Fruit fly (Drosophila melanogaster) whole organism, adult: ENCODE data around the gene Dhc62B.

Experiments used
- CG11617 ChIP-seq: fragments of 200-800 bp; sonication (Bioruptor generic); optimal IDR thresholded peaks from 2 replicates; lab custom pipeline; 2017; ENCODE audit warnings: mild to moderate bottlenecking, missing biosample characterization, missing genetic modification reagents, missing genetic modification characterization
- CG12768 ChIP-seq: fragments of 200-800 bp; sonication (Bioruptor generic); optimal IDR thresholded peaks from 2 replicates; lab custom pipeline; 2017; ENCODE audit warnings: missing biosample characterization, missing genetic modification characterization, mild to moderate bottlenecking, moderate library complexity, missing genetic modification reagents
- CG14711 ChIP-seq: fragments of 200-800 bp; sonication (Bioruptor generic); optimal IDR thresholded peaks from 2 replicates; lab custom pipeline; 2018; ENCODE audit warnings: missing biosample characterization, mild to moderate bottlenecking, missing genetic modification characterization, moderate library complexity
- CG1620 ChIP-seq: fragments of 200-800 bp; sonication (Bioruptor generic); optimal IDR thresholded peaks from 2 replicates; lab custom pipeline; 2016; ENCODE audit warnings: missing biosample characterization, missing genetic modification characterization
- CG33017 ChIP-seq: fragments of 200-800 bp; sonication (Bioruptor generic); optimal IDR thresholded peaks from 2 replicates; lab custom pipeline; 2018; ENCODE audit warnings: missing biosample characterization, mild to moderate bottlenecking, missing genetic modification characterization, moderate library complexity
- CG5204 ChIP-seq: fragments of 200-800 bp; sonication (Bioruptor generic); optimal IDR thresholded peaks from 2 replicates; lab custom pipeline; 2016; ENCODE audit warnings: missing biosample characterization, missing genetic modification characterization
- CG7045 ChIP-seq: fragments of 200-800 bp; sonication (Bioruptor generic); optimal IDR thresholded peaks from 2 replicates; lab custom pipeline; 2017; ENCODE audit warnings: missing biosample characterization, mild to moderate bottlenecking, missing genetic modification characterization
- CG7101 ChIP-seq: fragments of 200-800 bp; sonication (Bioruptor generic); optimal IDR thresholded peaks from 2 replicates; lab custom pipeline; 2018; ENCODE audit warnings: missing biosample characterization, mild to moderate bottlenecking, missing genetic modification characterization, moderate library complexity
- Clk ChIP-seq: fragments of 200-800 bp; sonication (Bioruptor generic); optimal IDR thresholded peaks from 2 replicates; lab custom pipeline; 2017; ENCODE audit warnings: missing biosample characterization, missing genetic modification characterization
- Crg-1 ChIP-seq: fragments of 200-800 bp; sonication (Bioruptor generic); optimal IDR thresholded peaks from 2 replicates; lab custom pipeline; 2016; ENCODE audit warnings: missing biosample characterization, missing genetic modification characterization
- Hr96 ChIP-seq: fragments of 200-800 bp; sonication (Bioruptor generic); optimal IDR thresholded peaks from 2 replicates; lab custom pipeline; 2016; ENCODE audit warnings: missing biosample characterization, missing genetic modification characterization
- Mnt ChIP-seq: fragments of 200-800 bp; sonication (Bioruptor generic); optimal IDR thresholded peaks from 2 replicates; lab custom pipeline; 2016; ENCODE audit warnings: missing biosample characterization, mild to moderate bottlenecking, missing genetic modification characterization
- bab1 ChIP-seq: fragments of 200-800 bp; sonication (Bioruptor generic); optimal IDR thresholded peaks from 3 replicates; lab custom pipeline; 2019; ENCODE audit warnings: missing biosample characterization, mild to moderate bottlenecking, missing genetic modification characterization, moderate library complexity
- cic ChIP-seq: fragments of 200-800 bp; sonication (Bioruptor generic); optimal IDR thresholded peaks from 2 replicates; lab custom pipeline; 2017; ENCODE audit warnings: missing biosample characterization, mild to moderate bottlenecking, missing genetic modification characterization, moderate library complexity
- cnc ChIP-seq, 2 experiments: fragments of >200 bp; optimal IDR thresholded peaks; 2 replicates each; lab custom pipeline; 2017
- kay ChIP-seq: fragments of 200-800 bp; sonication (Bioruptor generic); peaks from one replicate; lab custom pipeline; 2016; ENCODE audit warnings: missing biosample characterization, missing genetic modification characterization, borderline replicate concordance
- ovo ChIP-seq: fragments of 200-800 bp; sonication (Bioruptor generic); optimal IDR thresholded peaks from 2 replicates; lab custom pipeline; 2016; ENCODE audit warnings: missing biosample characterization, missing genetic modification characterization
- pad ChIP-seq: fragments of 200-800 bp; sonication (Bioruptor generic); optimal IDR thresholded peaks from 3 replicates; lab custom pipeline; 2017; ENCODE audit warnings: missing biosample characterization, missing genetic modification characterization, mild to moderate bottlenecking, moderate library complexity, missing genetic modification reagents
- tj ChIP-seq: fragments of 200-800 bp; sonication (Bioruptor generic); optimal IDR thresholded peaks from 3 replicates; lab custom pipeline; 2017; ENCODE audit warnings: missing biosample characterization, mild to moderate bottlenecking, missing genetic modification characterization, moderate library complexity
- toe ChIP-seq: fragments of 200-800 bp; sonication (Bioruptor generic); optimal IDR thresholded peaks from 2 replicates; lab custom pipeline; 2016; ENCODE audit warnings: missing biosample characterization, missing genetic modification characterization

Gene Dhc62B

dm6 chr3L:1802802-1803201, 31.2 kb upstream of the Dhc62B start, which contains the start of the genes JTBR and CG42676:
Gene JTBR, minus strand, starts transcription at chr3L:1802856.
Gene CG42676, plus strand, starts transcription at chr3L:1803107.
- TF ChIP-seq tj (GFP tag; lab: Kevin White, UChicago) (no peak), CG11617 (GFP tag; lab: Kevin White, UChicago) (peak; percentile 17), Mnt (GFP tag; lab: Kevin White, UChicago) (peak; percentile 48), toe (GFP tag; lab: Kevin White, UChicago) (peak; percentile 39), kay (no peak), cic (GFP tag; lab: Kevin White, UChicago) (peak; percentile 22), bab1 (GFP tag; lab: Kevin White, UChicago) (peak; percentile 45), CG14711 (tag; lab: Kevin White, UChicago) (peak; percentile 25), pad (GFP tag; lab: Kevin White, UChicago) (peak; percentile 4)

dm6 chr3L:1798649-1799048, 27.1 kb upstream of the Dhc62B start, which contains the start of gene Patj:
Gene Patj, plus strand, starts transcription at chr3L:1798803.
- peak; percentile 97 for TF ChIP-seq CG14711 (tag; lab: Kevin White, UChicago)
- peak; percentile 39 for TF ChIP-seq bab1 (GFP tag; lab: Kevin White, UChicago)
- no peak for TF ChIP-seq toe (GFP tag; lab: Kevin White, UChicago)

- TF ChIP-seq CG14711 (tag; lab: Kevin White, UChicago): no peak
- TF ChIP-seq Crg-1 (GFP tag; lab: Kevin White, UChicago): no peak
- no peak for TF ChIP-seq cic (GFP tag; lab: Kevin White, UChicago)
- no peak for TF ChIP-seq bab1 (GFP tag; lab: Kevin White, UChicago)
- TF ChIP-seq CG5204 (GFP tag; lab: Kevin White, UChicago): no peak
- no peak for TF ChIP-seq Mnt (GFP tag; lab: Kevin White, UChicago)
- TF ChIP-seq Hr96: no peak
- no peak for TF ChIP-seq CG7045
- no peak for TF ChIP-seq CG12768 (GFP tag; lab: Kevin White, UChicago)
- no peak for TF ChIP-seq CG7101 (tag; lab: Kevin White, UChicago)
- TF ChIP-seq ovo (GFP tag; lab: Kevin White, UChicago): no peak
- no peak for TF ChIP-seq kay
- no peak for TF ChIP-seq cnc (optimal IDR thresholded peaks at IDR 0.05; lab: Kevin White, UChicago)
These were observed 25.4 kb upstream of the Dhc62B start, which contains the start of gene CG12020 for dm6 chr3L:1797005-1797404. Gene CG12020, plus strand, starts transcription at chr3L:1797305.

dm6 chr3L:1794943-1795696, 23.6 kb upstream of the Dhc62B start, which contains the start of the genes alpha-Spec, dlt and Cdc37:
Gene alpha-Spec, minus strand, starts transcription at chr3L:1795328.
Gene dlt, minus strand, starts transcription at chr3L:1795328.
Gene Cdc37, plus strand, starts transcription at chr3L:1795392.
- TF ChIP-seq CG14711 (tag; lab: Kevin White, UChicago) (peak; percentile 44), ovo (GFP tag; lab: Kevin White, UChicago) (no peak), bab1 (GFP tag; lab: Kevin White, UChicago) (peak; percentile 68), kay (no peak), CG7045 (no peak), CG11617 (GFP tag; lab: Kevin White, UChicago) (no peak), Mnt (GFP tag; lab: Kevin White, UChicago) (peak; percentile 16), cic (GFP tag; lab: Kevin White, UChicago) (peak; percentile 15), Hr96 (no peak), CG33017 (peak; percentile 22), Clk (GFP tag; lab: Kevin White, UChicago) (no peak), CG12768 (GFP tag; lab: Kevin White, UChicago) (peak; percentile 44), tj (GFP tag; lab: Kevin White, UChicago) (no peak), CG5204 (GFP tag; lab: Kevin White, UChicago) (no peak), cnc (optimal IDR thresholded peaks at IDR 0.05; lab: Kevin White, UChicago) (no peak), Crg-1 (GFP tag; lab: Kevin White, UChicago) (no peak), toe (GFP tag; lab: Kevin White, UChicago) (no peak), CG7101 (tag; lab: Kevin White, UChicago) (peak; percentile 50), pad (GFP tag; lab: Kevin White, UChicago) (no peak), CG1620 (GFP tag; lab: Kevin White, UChicago) (no peak)

- TF ChIP-seq CG33017 (peak; percentile 22), CG12768 (GFP tag; lab: Kevin White, UChicago) (peak; percentile 55), CG7101 (tag; lab: Kevin White, UChicago) (peak; percentile 61), CG7045 (peak; percentile 10), Hr96 (no peak), tj (GFP tag; lab: Kevin White, UChicago) (no peak), cic (GFP tag; lab: Kevin White, UChicago) (peak; percentile 76), Mnt (GFP tag; lab: Kevin White, UChicago) (peak; percentile 56), bab1 (GFP tag; lab: Kevin White, UChicago) (peak; percentile 48), pad (GFP tag; lab: Kevin White, UChicago) (peak; percentile 89), CG11617 (GFP tag; lab: Kevin White, UChicago) (peak; percentile 34), kay (no peak), cnc (optimal IDR thresholded peaks at IDR 0.05; lab: Kevin White, UChicago) (no peak), ovo (GFP tag; lab: Kevin White, UChicago) (peak; percentile 81), Crg-1 (GFP tag; lab: Kevin White, UChicago) (peak; percentile 44), CG14711 (tag; lab: Kevin White, UChicago) (no peak)
These were observed 22.8 kb upstream of the Dhc62B start for dm6 chr3L:1794164-1794942.
